Worm (Caenorhabditis elegans) whole organism, young adult: ENCODE data around the gene idpp-13.

ENCODE experiments used
- B0261.1 ChIP-seq: sonication (generic microtip); optimal IDR thresholded peaks from 2 replicates; lab custom pipeline; 2016; ENCODE audit warnings: mild to moderate bottlenecking, missing genetic modification characterization, moderate library complexity, missing compliant biosample characterization
- B0336.3 ChIP-seq: fragments of 200-800 bp; sonication (Bioruptor generic); IDR thresholded peaks from 2 replicates; pipeline ENCODE4 v1.3.6; 2022; ENCODE audit warnings: missing genetic modification characterization, missing compliant biosample characterization
- F10E7.11 ChIP-seq: sonication (generic microtip); optimal IDR thresholded peaks from 2 replicates; lab custom pipeline; 2017; ENCODE audit warnings: mild to moderate bottlenecking, missing genetic modification characterization, moderate library complexity, missing compliant biosample characterization
- F39B2.1 ChIP-seq: fragments of 200-800 bp; sonication (Bioruptor generic); IDR thresholded peaks from 2 replicates; pipeline ENCODE4 v1.3.6; 2022; ENCODE audit warnings: missing genetic modification reagents, missing genetic modification characterization, missing compliant biosample characterization
- F57C9.4 ChIP-seq: sonication (generic microtip); optimal IDR thresholded peaks from 2 replicates; lab custom pipeline; 2017; ENCODE audit warnings: mild to moderate bottlenecking, missing genetic modification characterization, missing compliant biosample characterization
- T07F8.4 ChIP-seq: sonication (generic microtip); optimal IDR thresholded peaks from 2 replicates; lab custom pipeline; 2016; ENCODE audit warnings: mild to moderate bottlenecking, missing genetic modification characterization, moderate library complexity, missing compliant biosample characterization
- Y53F4B.3 ChIP-seq: fragments of 200-800 bp; sonication (Bioruptor generic); IDR thresholded peaks from 2 replicates; pipeline ENCODE4 v1.3.6; 2022; ENCODE audit warnings: missing genetic modification reagents, missing genetic modification characterization, missing compliant biosample characterization
- Y53G8AR.9 ChIP-seq: fragments of 200-800 bp; sonication (Bioruptor generic); conservative IDR thresholded peaks from 2 replicates; pipeline ENCODE4 v1.3.6; 2022; ENCODE audit warnings: missing genetic modification reagents, missing genetic modification characterization, missing compliant biosample characterization
- Y56A3A.18 ChIP-seq: fragments of 200-800 bp; sonication (Bioruptor generic); IDR thresholded peaks from 2 replicates; pipeline ENCODE4 v1.3.6; 2022; ENCODE audit warnings: missing genetic modification reagents, missing genetic modification characterization, missing compliant biosample characterization
- Y79H2A.3 ChIP-seq: fragments of 200-800 bp; sonication (Bioruptor generic); conservative IDR thresholded peaks from 2 replicates; pipeline ENCODE4 v1.3.6; 2022; ENCODE audit warnings: missing genetic modification reagents, missing genetic modification characterization, missing compliant biosample characterization
- ZK185.1 ChIP-seq: sonication (generic microtip); optimal IDR thresholded peaks from 2 replicates; lab custom pipeline; 2016; ENCODE audit warnings: mild to moderate bottlenecking, missing genetic modification characterization, missing compliant biosample characterization; ENCODE audit not compliant: poor library complexity, severe bottlenecking
- akir-1 ChIP-seq: fragments of 200-800 bp; sonication (Bioruptor generic); optimal IDR thresholded peaks from 2 replicates; lab custom pipeline; 2018; ENCODE audit warnings: mild to moderate bottlenecking, missing genetic modification characterization, moderate library complexity, missing compliant biosample characterization
- attf-5 ChIP-seq: fragments of 200-800 bp; sonication (Bioruptor generic); optimal IDR thresholded peaks from 2 replicates; lab custom pipeline; 2018; ENCODE audit warnings: mild to moderate bottlenecking, missing genetic modification characterization, missing compliant biosample characterization
- attf-6 ChIP-seq: fragments of 200-800 bp; sonication (Bioruptor generic); IDR thresholded peaks from 2 replicates; pipeline ENCODE4 v1.3.6; 2022; ENCODE audit warnings: missing genetic modification reagents, missing genetic modification characterization, missing compliant biosample characterization
- ceh-100 ChIP-seq: fragments of 200-800 bp; sonication (Bioruptor generic); IDR thresholded peaks from 2 replicates; pipeline ENCODE4 v1.3.6; 2022; ENCODE audit warnings: missing genetic modification reagents, missing genetic modification characterization, missing compliant biosample characterization
- ceh-58 ChIP-seq: fragments of 200-800 bp; sonication (Bioruptor generic); IDR thresholded peaks from 2 replicates; pipeline ENCODE4 v1.3.6; 2022; ENCODE audit warnings: missing genetic modification characterization, missing compliant biosample characterization
- ceh-91 ChIP-seq: fragments of 200-800 bp; sonication (Bioruptor generic); IDR thresholded peaks from 2 replicates; pipeline ENCODE4 v1.3.6; 2022; ENCODE audit warnings: missing genetic modification reagents, missing genetic modification characterization, missing compliant biosample characterization
- dox-1 ChIP-seq: fragments of 200-800 bp; sonication (Bioruptor generic); IDR thresholded peaks from 2 replicates; pipeline ENCODE4 v1.3.6; 2022; ENCODE audit warnings: missing genetic modification reagents, missing genetic modification characterization, missing compliant biosample characterization
- efl-1 ChIP-seq: fragments of 150-350 bp; optimal IDR thresholded peaks from 2 replicates; lab custom pipeline; 2014; ENCODE audit warnings: missing biosample characterization, missing genetic modification reagents, missing genetic modification characterization
- ekl-4 ChIP-seq: fragments of 200-800 bp; sonication (Bioruptor generic); IDR thresholded peaks from 2 replicates; pipeline ENCODE4 v1.3.6; 2022; ENCODE audit warnings: missing genetic modification reagents, missing genetic modification characterization, missing compliant biosample characterization
- him-1 ChIP-seq: sonication (generic microtip); optimal IDR thresholded peaks from 2 replicates; lab custom pipeline; 2016; ENCODE audit warnings: missing genotype, missing genetic modification reagents, missing genetic modification characterization, missing compliant biosample characterization
- hlh-26 ChIP-seq: fragments of 200-800 bp; sonication (Bioruptor generic); conservative IDR thresholded peaks from 2 replicates; pipeline ENCODE4 v1.3.6; 2022; ENCODE audit warnings: missing genetic modification reagents, missing genetic modification characterization, missing compliant biosample characterization
- hsf-1 ChIP-seq: fragments of 200-800 bp; sonication (Bioruptor generic); IDR thresholded peaks from 2 replicates; pipeline ENCODE4 v1.3.6; 2022; ENCODE audit warnings: missing genetic modification reagents, missing genetic modification characterization, missing compliant biosample characterization
- lag-1 ChIP-seq: fragments of 200-800 bp; sonication (Bioruptor generic); IDR thresholded peaks from 2 replicates; pipeline ENCODE4 v1.3.6; 2022; ENCODE audit warnings: missing genetic modification reagents, missing genetic modification characterization, missing compliant biosample characterization
- let-526 ChIP-seq: fragments of 200-800 bp; sonication (Bioruptor generic); IDR thresholded peaks from 2 replicates; pipeline ENCODE4 v1.3.6; 2022; ENCODE audit warnings: missing genetic modification reagents, missing genetic modification characterization, missing compliant biosample characterization
- lsl-1 ChIP-seq: fragments of 200-800 bp; sonication (Bioruptor generic); optimal IDR thresholded peaks from 2 replicates; lab custom pipeline; 2018; ENCODE audit warnings: mild to moderate bottlenecking, missing genetic modification characterization, moderate library complexity, missing compliant biosample characterization
- madf-3 ChIP-seq: fragments of 200-800 bp; sonication (Bioruptor generic); IDR thresholded peaks from 2 replicates; pipeline ENCODE4 v1.3.6; 2022; ENCODE audit warnings: missing genetic modification reagents, missing genetic modification characterization, missing compliant biosample characterization
- madf-6 ChIP-seq: fragments of 200-800 bp; sonication (Bioruptor generic); IDR thresholded peaks from 2 replicates; pipeline ENCODE4 v1.3.6; 2022; ENCODE audit warnings: missing genetic modification reagents, missing genetic modification characterization, missing compliant biosample characterization
- mcd-1 ChIP-seq: fragments of 200-800 bp; sonication (Bioruptor generic); IDR thresholded peaks from 2 replicates; pipeline ENCODE4 v1.3.6; 2022; ENCODE audit warnings: missing genetic modification reagents, missing genetic modification characterization, missing compliant biosample characterization
- nhr-80 ChIP-seq: sonication (generic microtip); optimal IDR thresholded peaks from 2 replicates; lab custom pipeline; 2016; ENCODE audit warnings: missing genetic modification characterization, missing compliant biosample characterization
- pbrm-1 ChIP-seq: fragments of 200-800 bp; sonication (Bioruptor generic); IDR thresholded peaks from 2 replicates; pipeline ENCODE4 v1.3.6; 2022; ENCODE audit warnings: missing genetic modification reagents, missing genetic modification characterization, missing compliant biosample characterization
- pha-4 ChIP-seq: fragments of 150-350 bp; sonication (generic microtip); optimal IDR thresholded peaks from 2 replicates; lab custom pipeline; 2014; ENCODE audit warnings: missing biosample characterization, missing genetic modification reagents, missing genetic modification characterization
- rec-8 ChIP-seq, 2 experiments: sonication (generic microtip); optimal IDR thresholded peaks; 2 replicates each; lab custom pipeline; 2016; ENCODE audit warnings: mild to moderate bottlenecking in 2 of 2, missing genetic modification characterization in 2 of 2, missing genetic modification reagents in 2 of 2, missing genotype in 2 of 2, missing biosample characterization in 1 of 2, missing compliant biosample characterization in 1 of 2, moderate library complexity in 1 of 2
- snpc-3.4 ChIP-seq: sonication (generic microtip); optimal IDR thresholded peaks from 2 replicates; lab custom pipeline; 2017; ENCODE audit warnings: missing genetic modification characterization, mild to moderate bottlenecking, missing compliant biosample characterization, antibody characterized with exemption, moderate library complexity, missing genotype, missing genetic modification reagents
- somi-1 ChIP-seq: fragments of 200-800 bp; sonication (Bioruptor generic); optimal IDR thresholded peaks from 2 replicates; lab custom pipeline; 2018; ENCODE audit warnings: mild to moderate bottlenecking, missing genetic modification characterization, missing compliant biosample characterization
- ztf-28 ChIP-seq: fragments of 200-800 bp; sonication (Bioruptor generic); IDR thresholded peaks from 2 replicates; pipeline ENCODE4 v1.3.6; 2022; ENCODE audit warnings: missing genetic modification reagents, missing genetic modification characterization, missing compliant biosample characterization

Gene idpp-13

DNA sequence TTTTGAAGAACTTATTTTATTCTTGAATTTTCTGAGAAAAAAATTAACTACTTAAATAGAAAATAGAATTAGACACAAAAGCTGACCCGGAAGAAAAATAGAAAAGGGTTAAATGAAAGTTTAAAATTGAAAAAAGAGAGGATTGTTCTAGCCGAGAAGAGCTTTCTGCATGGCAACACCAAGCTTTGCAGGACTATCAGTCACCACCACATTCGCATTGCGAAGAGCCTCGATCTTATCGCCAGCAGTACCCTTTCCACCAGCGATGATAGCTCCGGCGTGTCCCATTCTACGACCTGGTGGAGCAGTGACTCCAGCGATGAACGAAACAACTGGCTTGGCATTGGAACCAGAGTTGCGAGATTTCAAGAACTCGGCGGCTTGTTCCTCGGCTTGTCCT is 16.7 kb downstream of the idpp-13 start:
- TF ChIP-seq F10E7.11 (tag; lab: Kevin White, UChicago) (peak; percentile 20), mcd-1 (0 out of 2 replicates have a peak, but pooled peaks have one; percentile 36), ceh-91 (GFP tag; lab: Robert Waterston, UW) (0 out of 2 replicates have a peak, but pooled peaks have one; percentile 9), ZK185.1 (tag; lab: Kevin White, UChicago) (no peak), dox-1 (0 out of 2 replicates have a peak, but pooled peaks have one; percentile 27), ztf-28 (GFP tag; lab: Robert Waterston, UW) (0 out of 2 replicates have a peak, but pooled peaks have one; percentile 57), Y79H2A.3 (GFP tag; lab: Robert Waterston, UW) (0 out of 2 replicates have a peak, but pooled peaks have one; percentile 49), B0261.1 (no peak), ekl-4 (GFP tag; lab: Robert Waterston, UW) (peak; percentile 57; the same call in 1 of the 2 replicates), pha-4 (tag; lab: Kevin White, UChicago) (no peak), ceh-100 (peak; percentile 44; the same call in 1 of the 2 replicates), him-1 (tag; lab: Kevin White, UChicago) (peak; percentile 39), hsf-1 (GFP tag; lab: Robert Waterston, UW) (peak; percentile 45; the same call in 1 of the 2 replicates), Y53G8AR.9 (0 out of 2 replicates have a peak, but pooled peaks have one; percentile 62), pbrm-1 (GFP tag; lab: Robert Waterston, UW) (no peak), madf-3 (GFP tag; lab: Robert Waterston, UW) (no peak), madf-6 (GFP tag; lab: Robert Waterston, UW) (peak; percentile 30; the same call in 1 of the 2 replicates), akir-1 (GFP tag; lab: Kevin White, UChicago) (no peak), B0336.3 (GFP tag; lab: Robert Waterston, UW) (peak; percentile 46; the same call in 1 of the 2 replicates)

DNA sequence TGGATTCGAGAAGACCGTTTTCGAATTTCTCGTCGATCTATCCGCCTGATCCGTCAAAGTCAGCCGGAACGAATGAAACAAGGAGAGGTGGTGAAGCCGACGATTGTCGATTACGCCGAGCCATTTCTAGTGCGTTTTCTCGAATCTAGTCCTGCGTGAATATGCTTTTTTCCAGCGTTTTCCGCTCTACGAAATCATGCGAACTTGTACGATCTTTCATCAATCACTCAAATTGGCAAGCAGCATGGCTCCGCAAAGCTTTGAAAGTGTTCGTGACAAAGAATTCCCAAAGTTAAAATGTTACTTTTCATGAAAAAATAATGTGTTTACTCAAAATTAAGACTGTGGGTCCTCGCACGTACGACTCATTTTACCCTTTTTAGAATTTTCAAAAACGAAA is 19.9 kb downstream of the idpp-13 start:
- TF ChIP-seq lag-1 (GFP tag; lab: Robert Waterston, UW) (0 out of 2 replicates have a peak, but pooled peaks have one; percentile 40), Y53F4B.3 (GFP tag; lab: Robert Waterston, UW) (no peak)

DNA sequence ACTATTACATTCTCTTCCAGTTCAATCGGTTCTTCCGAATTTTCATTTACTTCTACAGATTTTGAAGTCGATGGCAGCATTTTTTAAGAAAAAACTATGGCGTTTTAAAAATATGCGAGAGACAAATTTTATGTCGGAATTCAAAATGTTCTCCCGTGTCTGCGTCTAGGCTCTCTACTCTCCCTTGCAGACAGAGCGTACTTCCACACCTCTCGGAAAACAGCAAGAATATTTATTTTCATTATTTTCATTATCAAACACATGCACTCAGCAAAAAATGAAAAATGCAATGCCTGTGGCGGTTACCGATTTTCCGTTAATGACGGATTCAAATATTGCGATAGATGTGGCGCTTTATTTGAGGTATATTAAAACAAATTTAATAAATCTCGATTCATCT is 21.3 kb downstream of the idpp-13 start, which contains the start of the genes ztf-18 and F23H11.2:
ztf-18 (minus strand) TSS at position 188 of the 400 bp plus-strand sequence.
F23H11.2 (plus strand) TSS at position 223 of the 400 bp plus-strand sequence.
- TF ChIP-seq ceh-58 (GFP tag; lab: Robert Waterston, UW) = no peak

DNA sequence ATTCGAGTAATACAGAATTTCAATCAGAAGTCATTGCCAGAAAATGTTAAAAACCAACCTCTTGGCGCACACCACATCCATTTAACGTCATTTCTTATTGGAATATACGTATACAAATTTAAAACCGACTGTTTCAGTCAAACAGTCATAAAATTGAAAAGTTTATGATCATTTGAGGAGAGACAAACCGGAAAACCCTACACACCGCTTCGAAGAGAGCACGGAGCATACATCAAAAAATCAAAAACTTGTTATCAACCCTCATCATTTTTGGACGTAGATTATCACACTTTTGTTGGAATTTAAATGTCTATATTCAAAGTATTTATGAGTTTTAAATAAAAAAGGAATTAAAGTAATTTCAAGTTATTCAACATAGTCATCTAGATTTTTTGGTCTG is 25.8 kb downstream of the idpp-13 start, which contains the start of gene T24C4.10:
T24C4.10 (minus strand) TSS at position 230 of the 400 bp plus-strand sequence.
- TF ChIP-seq nhr-80 = peak; percentile 76
- no peak for TF ChIP-seq F39B2.1
- peak; percentile 27 for TF ChIP-seq snpc-3.4 (tag; lab: Kevin White, UChicago)

DNA sequence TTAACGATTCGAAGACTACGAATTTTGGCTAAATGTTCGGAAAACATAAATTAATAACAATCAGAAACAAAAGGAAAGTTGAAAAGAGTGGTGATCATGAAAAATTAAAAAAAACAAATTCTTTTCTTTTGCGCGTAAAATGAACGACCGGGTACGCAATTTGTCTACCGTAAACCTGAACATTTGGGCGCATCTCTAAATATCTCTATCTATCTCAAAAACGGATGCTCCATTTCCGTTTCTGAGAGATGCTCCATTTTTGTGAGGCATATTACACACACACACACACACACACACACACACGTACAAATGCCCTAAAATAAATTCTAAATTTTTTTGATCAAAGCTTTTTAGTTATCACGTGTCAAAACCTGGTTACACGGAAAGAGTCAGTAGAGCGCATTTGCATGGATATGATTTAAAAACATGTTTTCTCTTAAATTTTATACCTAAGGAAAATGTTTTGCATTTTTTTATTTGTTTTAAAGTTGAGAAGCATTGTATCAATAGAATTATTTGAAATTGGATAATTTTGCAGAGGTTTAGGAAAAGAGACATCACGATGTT is 27.7 kb downstream of the idpp-13 start:
- peak; percentile 10 for TF ChIP-seq efl-1 (GFP tag; lab: Kevin White, UChicago)
- TF ChIP-seq F57C9.4 (tag; lab: Kevin White, UChicago) = no peak
- no peak for TF ChIP-seq ceh-91 (GFP tag; lab: Robert Waterston, UW)
- peak; percentile 30 for TF ChIP-seq attf-5
- no peak for TF ChIP-seq somi-1 (GFP tag; lab: Kevin White, UChicago)
- no peak for TF ChIP-seq T07F8.4 (tag; lab: Kevin White, UChicago)
- no peak for TF ChIP-seq nhr-80
- no peak for TF ChIP-seq Y56A3A.18 (GFP tag; lab: Robert Waterston, UW)
- TF ChIP-seq Y79H2A.3 (GFP tag; lab: Robert Waterston, UW) = no peak
- TF ChIP-seq hlh-26 = no peak
- TF ChIP-seq let-526 (GFP tag; lab: Robert Waterston, UW) = no peak
- TF ChIP-seq lsl-1 (GFP tag; lab: Kevin White, UChicago) = peak; percentile 64
- TF ChIP-seq pha-4 (tag; lab: Kevin White, UChicago) = no peak
- no peak for TF ChIP-seq attf-6 (GFP tag; lab: Robert Waterston, UW)
- TF ChIP-seq rec-8 (tag; optimal IDR thresholded peaks at IDR 0.05; lab: Kevin White, UChicago) = no peak
